Worm (Caenorhabditis elegans): ENCODE measurements around the gene F14D7.1.

- no peak for TF ChIP-seq zag-1 (tag; optimal IDR thresholded peaks at IDR 0.05)
- TF ChIP-seq pha-4 (tag; optimal IDR thresholded peaks at IDR 0.05) = no peak
- TF ChIP-seq fkh-10 (GFP tag; optimal IDR thresholded peaks at IDR 0.05) = no peak
- TF ChIP-seq nfya-1 (tag; optimal IDR thresholded peaks at IDR 0.05; ENCODE audit: insufficient read depth) = no peak
- no peak for TF ChIP-seq hmg-11 (tag; optimal IDR thresholded peaks at IDR 0.05)
- TF ChIP-seq elt-1 (tag; optimal IDR thresholded peaks at IDR 0.05) = no peak
- no peak for TF ChIP-seq nhr-77 (tag; optimal IDR thresholded peaks at IDR 0.05)
- no peak for TF ChIP-seq nhr-11 (tag; optimal IDR thresholded peaks at IDR 0.05)
- TF ChIP-seq nhr-237 (tag; optimal IDR thresholded peaks at IDR 0.05) = no peak
- no peak for TF ChIP-seq mdl-1 (tag; optimal IDR thresholded peaks at IDR 0.05)
Observed at ce11 chrV:14299569-14300064, 10.4 kb upstream of the F14D7.1 start, which contains the start of the genes spig-3 and F14D7.12.
